Worm (Caenorhabditis elegans): ENCODE data around the gene sru-20.
A peak's percentile ranks its signal among the peaks of the same experiment; 100 is the strongest.
"Not testable (repeated sequence)": the region's sequence is repeated elsewhere in the genome, so short reads cannot be mapped to it uniquely, and the experiment has no call there.

The sru-20 gene

DNA sequence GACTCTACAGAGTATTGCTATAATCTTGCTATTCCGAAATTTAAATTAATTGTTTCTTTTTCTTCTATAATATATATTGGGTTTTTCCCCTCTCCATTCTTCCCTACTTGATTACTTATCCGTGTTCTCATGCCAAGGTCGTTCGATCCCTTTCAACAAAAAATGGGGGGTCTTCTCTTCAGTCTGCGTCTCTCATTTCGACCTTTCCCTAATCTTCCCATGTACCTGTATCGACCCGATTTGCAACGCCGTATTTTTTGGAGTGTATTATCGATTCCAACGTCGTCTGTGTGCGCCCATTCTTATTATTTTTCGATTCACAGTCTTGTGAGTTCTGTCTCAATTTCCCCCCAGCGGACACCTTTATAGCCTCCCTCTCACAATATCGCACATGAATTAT lies 27.5 kb upstream of the sru-20 start:
- TF ChIP-seq blmp-1 (tag; optimal IDR thresholded peaks at IDR 0.05) (peak; percentile 40), egl-13 (tag; optimal IDR thresholded peaks at IDR 0.05) (no peak), lin-35 (GFP tag; optimal IDR thresholded peaks at IDR 0.05) (peak in 1 of 2 experiments; percentile 11), jun-1 (tag; optimal IDR thresholded peaks at IDR 0.05) (no peak), snu-23 (GFP tag; optimal IDR thresholded peaks at IDR 0.05) (peak; percentile 19), nhr-20 (tag; optimal IDR thresholded peaks at IDR 0.05) (peak; percentile 23), lin-14 (GFP tag; optimal IDR thresholded peaks at IDR 0.05) (peak; percentile 79), elt-3 (tag; optimal IDR thresholded peaks at IDR 0.05) (peak in 1 of 6 experiments; percentile 53), nhr-71 (tag; optimal IDR thresholded peaks at IDR 0.05) (peak; percentile 3), nhr-85 (tag) (peak; percentile 83)

DNA sequence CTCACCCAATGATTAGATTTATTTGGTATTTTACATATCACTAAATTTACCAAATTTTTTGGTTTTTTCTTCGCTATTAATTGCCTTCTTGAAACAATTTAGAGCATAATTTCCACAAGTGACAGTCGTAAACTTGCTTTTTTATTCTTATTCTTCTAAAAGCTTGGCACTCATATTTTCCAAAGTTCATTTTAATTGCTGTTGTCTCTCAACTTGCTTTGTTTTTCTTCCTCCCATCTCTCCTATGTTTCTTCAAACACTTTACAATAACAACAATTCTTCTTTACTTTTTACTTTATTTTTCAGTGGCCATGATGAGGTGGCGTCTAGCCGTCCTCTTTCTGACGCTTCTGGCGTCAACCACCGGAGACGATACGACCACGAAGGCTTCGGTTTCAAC lies 26.9 kb upstream of the sru-20 start, which contains the start of gene igdb-2:
Gene igdb-2, plus strand, starts transcription at position 301 of the 400 bp plus-strand sequence.
- no peak for TF ChIP-seq ama-1 (optimal IDR thresholded peaks at IDR 0.05)
- no peak for TF ChIP-seq nhr-71 (tag; optimal IDR thresholded peaks at IDR 0.05)
- TF ChIP-seq isw-1 (GFP tag; IDR thresholded peaks at IDR 0.05) = no peak
- no peak for TF ChIP-seq aly-2 (tag; optimal IDR thresholded peaks at IDR 0.05)
- TF ChIP-seq dpl-1 (GFP tag; optimal IDR thresholded peaks at IDR 0.05) = no peak
- no peak for TF ChIP-seq ceh-82 (tag; optimal IDR thresholded peaks at IDR 0.05)
- no peak for TF ChIP-seq sup-37 (GFP tag; optimal IDR thresholded peaks at IDR 0.05)

DNA sequence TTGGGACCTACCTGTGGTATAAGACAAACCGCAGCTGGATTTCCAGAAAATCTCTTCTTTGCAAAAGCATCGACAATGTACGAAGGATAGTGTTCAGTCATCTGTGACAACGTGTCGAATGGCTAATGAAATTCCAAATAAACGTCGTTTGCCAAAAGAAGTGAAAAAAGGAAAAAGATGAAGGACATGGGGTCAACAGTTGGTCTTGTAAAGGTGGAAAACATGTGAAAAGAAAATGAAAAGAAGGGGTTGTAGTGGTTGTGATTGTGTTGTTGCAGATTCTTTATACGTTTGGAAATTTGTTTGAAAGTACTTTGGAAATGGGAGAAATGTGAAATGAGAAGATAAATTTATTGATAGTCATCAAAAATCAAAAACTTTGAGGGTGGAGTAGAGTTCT lies 18.4 kb upstream of the sru-20 start, which contains the start of gene T04A11.1:
Gene T04A11.1, minus strand, starts transcription at position 101 of the 400 bp plus-strand sequence.
- TF ChIP-seq snu-23 (GFP tag; optimal IDR thresholded peaks at IDR 0.05); pqm-1 (tag; optimal IDR thresholded peaks at IDR 0.05); aha-1 (tag; optimal IDR thresholded peaks at IDR 0.05): not testable (repeated sequence)

DNA sequence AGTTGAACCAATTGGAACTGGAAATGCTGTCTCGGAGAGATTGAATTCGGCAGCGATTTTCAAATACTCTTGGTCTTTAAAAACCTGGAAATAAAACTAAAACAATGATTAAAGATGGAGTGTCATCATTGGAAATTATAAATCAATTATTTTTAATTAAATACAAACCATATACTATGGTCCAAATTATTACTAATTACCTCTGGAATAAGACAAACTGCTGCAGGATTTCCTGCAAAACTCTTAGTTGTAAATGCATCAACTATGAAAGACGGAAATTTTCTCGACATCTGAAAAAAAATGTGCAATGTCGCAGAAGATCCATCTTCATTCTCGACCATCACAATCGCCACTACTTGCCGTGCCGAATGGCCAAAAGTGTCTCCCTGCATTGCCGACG lies 16.6 kb upstream of the sru-20 start, which contains the start of gene igdb-1:
Gene igdb-1, plus strand, starts transcription at position 301 of the 400 bp plus-strand sequence.
- not testable (repeated sequence) for TF ChIP-seq nhr-71, aha-1, C34B4.2 (tag; optimal IDR thresholded peaks at IDR 0.05)

DNA sequence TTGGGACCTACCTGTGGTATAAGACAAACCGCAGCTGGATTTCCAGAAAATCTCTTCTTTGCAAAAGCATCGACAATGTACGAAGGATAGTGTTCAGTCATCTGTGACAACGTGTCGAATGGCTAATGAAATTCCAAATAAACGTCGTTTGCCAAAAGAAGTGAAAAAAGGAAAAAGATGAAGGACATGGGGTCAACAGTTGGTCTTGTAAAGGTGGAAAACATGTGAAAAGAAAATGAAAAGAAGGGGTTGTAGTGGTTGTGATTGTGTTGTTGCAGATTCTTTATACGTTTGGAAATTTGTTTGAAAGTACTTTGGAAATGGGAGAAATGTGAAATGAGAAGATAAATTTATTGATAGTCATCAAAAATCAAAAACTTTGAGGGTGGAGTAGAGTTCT lies 10.8 kb upstream of the sru-20 start, which contains the start of gene T04A11.4:
Gene T04A11.4, minus strand, starts transcription at position 101 of the 400 bp plus-strand sequence.
- not testable (repeated sequence) for TF ChIP-seq Y116A8C.19 (tag; optimal IDR thresholded peaks at IDR 0.05; ENCODE audit: borderline replicate concordance); nhr-85 (tag); nhr-28 (tag; optimal IDR thresholded peaks at IDR 0.05)

DNA sequence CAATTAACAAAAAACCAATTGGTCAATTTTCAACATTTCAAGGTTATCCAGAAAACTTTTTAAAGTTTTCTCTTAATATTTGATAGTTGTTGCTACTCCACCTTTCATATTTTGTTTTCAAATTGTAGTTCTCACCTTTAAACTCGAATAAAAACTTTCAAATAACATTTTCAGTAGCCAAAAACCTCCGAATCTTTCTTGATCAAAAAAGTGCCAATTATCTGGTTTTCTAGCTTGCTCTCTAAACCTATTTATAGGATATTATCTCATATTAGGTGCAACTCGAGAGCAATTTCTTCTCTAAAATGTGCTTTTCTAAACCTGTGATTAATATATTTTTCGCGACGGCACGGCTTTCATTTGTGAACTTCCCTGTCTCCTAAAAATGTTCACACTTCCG lies 8.1 kb upstream of the sru-20 start, which contains the start of gene sru-26:
Gene sru-26, plus strand, starts transcription at position 301 of the 400 bp plus-strand sequence.
- TF ChIP-seq dpl-1 (GFP tag; optimal IDR thresholded peaks at IDR 0.05) = no peak
- no peak for TF ChIP-seq mef-2 (tag; optimal IDR thresholded peaks at IDR 0.05)
- no peak for TF ChIP-seq snpc-4 (tag; optimal IDR thresholded peaks at IDR 0.05)
- TF ChIP-seq ceh-8 (GFP tag; optimal IDR thresholded peaks at IDR 0.05) = no peak
- no peak for TF ChIP-seq unc-98 (GFP tag; IDR thresholded peaks at IDR 0.05)
- no peak for TF ChIP-seq nhr-47 (tag; optimal IDR thresholded peaks at IDR 0.05)
- no peak for TF ChIP-seq mep-1 (tag; optimal IDR thresholded peaks at IDR 0.05)
- TF ChIP-seq xbp-1 (tag; optimal IDR thresholded peaks at IDR 0.05) = no peak
- no peak for TF ChIP-seq C04F5.9 (tag; optimal IDR thresholded peaks at IDR 0.05)
- no peak for TF ChIP-seq ceh-90 (tag; optimal IDR thresholded peaks at IDR 0.05)
- TF ChIP-seq ets-5 (GFP tag; IDR thresholded peaks at IDR 0.05) = no peak

Data from whole organism, L1 larva.